Fruit fly (Drosophila melanogaster) whole organism, embryonic: ENCODE results near the gene CG14440.
A peak's percentile ranks its signal among the peaks of the same experiment; 100 is the strongest.

Experiments used
- Adf1 ChIP-seq: fragments of 200-800 bp; sonication (Bioruptor generic); IDR thresholded peaks from 2 replicates; pipeline ENCODE4 v1.3.6; 2022; ENCODE audit warnings: missing biosample characterization, missing genetic modification characterization
- CG10267 ChIP-seq: fragments of 200-800 bp; sonication (Bioruptor generic); optimal IDR thresholded peaks from 2 replicates; lab custom pipeline; 2018; ENCODE audit warnings: missing biosample characterization, mild to moderate bottlenecking, missing genetic modification characterization, moderate library complexity
- CG10274 ChIP-seq: fragments of 200-800 bp; sonication (Bioruptor generic); optimal IDR thresholded peaks from 3 replicates; lab custom pipeline; 2017; ENCODE audit warnings: missing biosample characterization, mild to moderate bottlenecking, missing genetic modification characterization
- CG10543 ChIP-seq: fragments of 200-800 bp; sonication (Bioruptor generic); optimal IDR thresholded peaks from 3 replicates; lab custom pipeline; 2017; ENCODE audit warnings: missing biosample characterization, mild to moderate bottlenecking, missing genetic modification characterization, moderate library complexity
- CG10565 ChIP-seq: fragments of 200-800 bp; sonication (Bioruptor generic); optimal IDR thresholded peaks from 3 replicates; lab custom pipeline; 2016; ENCODE audit warnings: missing biosample characterization, mild to moderate bottlenecking, missing genetic modification characterization
- CG10959 ChIP-seq: fragments of 200-800 bp; sonication (Bioruptor generic); IDR thresholded peaks from 2 replicates; pipeline ENCODE4 v1.3.6; 2022; ENCODE audit warnings: missing biosample characterization, missing genetic modification characterization
- CG11398 ChIP-seq: fragments of 200-800 bp; sonication (Bioruptor generic); optimal IDR thresholded peaks from 2 replicates; lab custom pipeline; 2016; ENCODE audit warnings: missing biosample characterization, missing genetic modification characterization
- CG12391 ChIP-seq: fragments of 200-800 bp; sonication (Bioruptor generic); optimal IDR thresholded peaks from 3 replicates; lab custom pipeline; 2018; ENCODE audit warnings: missing biosample characterization, mild to moderate bottlenecking, missing genetic modification characterization, moderate library complexity
- CG14441 ChIP-seq: fragments of 200-800 bp; sonication (Bioruptor generic); IDR thresholded peaks from 2 replicates; pipeline ENCODE4 v1.3.6; 2022; ENCODE audit warnings: missing biosample characterization, missing genetic modification characterization
- CG14667 ChIP-seq: fragments of 200-800 bp; sonication (Bioruptor generic); IDR thresholded peaks from 2 replicates; pipeline ENCODE4 v1.3.6; 2022; ENCODE audit warnings: missing biosample characterization, missing genetic modification characterization
- CG15073 ChIP-seq: fragments of 200-800 bp; sonication (Bioruptor generic); optimal IDR thresholded peaks from 2 replicates; lab custom pipeline; 2016; ENCODE audit warnings: missing biosample characterization, missing genetic modification characterization
- CG15479 ChIP-seq: fragments of 200-800 bp; sonication (Bioruptor generic); optimal IDR thresholded peaks from 3 replicates; lab custom pipeline; 2019; ENCODE audit warnings: missing biosample characterization, mild to moderate bottlenecking, missing genetic modification characterization, moderate library complexity
- CG15601 ChIP-seq: fragments of 200-800 bp; sonication (Bioruptor generic); optimal IDR thresholded peaks from 3 replicates; lab custom pipeline; 2019; ENCODE audit warnings: missing biosample characterization, mild to moderate bottlenecking, missing genetic modification characterization, moderate library complexity
- CG15696 ChIP-seq: fragments of 200-800 bp; sonication (Bioruptor generic); optimal IDR thresholded peaks from 2 replicates; lab custom pipeline; 2019; ENCODE audit warnings: missing biosample characterization, mild to moderate bottlenecking, missing genetic modification characterization, moderate library complexity
- CG1603 ChIP-seq: fragments of 200-800 bp; sonication (Bioruptor generic); optimal IDR thresholded peaks from 2 replicates; lab custom pipeline; 2019; ENCODE audit warnings: missing biosample characterization, mild to moderate bottlenecking, missing genetic modification characterization, moderate library complexity
- CG17186 ChIP-seq: fragments of 200-800 bp; sonication (Bioruptor generic); optimal IDR thresholded peaks from 3 replicates; lab custom pipeline; 2017; ENCODE audit warnings: missing biosample characterization, missing genetic modification reagents, missing genetic modification characterization
- CG17359 ChIP-seq: fragments of 200-800 bp; sonication (Bioruptor generic); optimal IDR thresholded peaks from 3 replicates; lab custom pipeline; 2018; ENCODE audit warnings: missing biosample characterization, mild to moderate bottlenecking, missing genetic modification characterization, moderate library complexity
- CG6254 ChIP-seq: fragments of 200-800 bp; sonication (Bioruptor generic); optimal IDR thresholded peaks from 3 replicates; lab custom pipeline; 2017; ENCODE audit warnings: mild to moderate bottlenecking, missing biosample characterization, missing genetic modification reagents, missing genetic modification characterization
- CG7357 ChIP-seq: fragments of 200-800 bp; sonication (Bioruptor generic); IDR thresholded peaks from 3 replicates; pipeline ENCODE4 v1.3.6; 2022; ENCODE audit warnings: missing biosample characterization, missing genetic modification characterization
- CG8924 ChIP-seq: fragments of 200-800 bp; optimal IDR thresholded peaks from 3 replicates; lab custom pipeline; 2019; ENCODE audit warnings: missing biosample characterization, mild to moderate bottlenecking, missing genetic modification characterization, moderate library complexity
- CG8944 ChIP-seq: fragments of 200-800 bp; sonication (Bioruptor generic); optimal IDR thresholded peaks from 3 replicates; lab custom pipeline; 2016; ENCODE audit warnings: missing biosample characterization, missing genetic modification characterization
- Camta ChIP-seq: fragments of 200-800 bp; sonication (Bioruptor generic); optimal IDR thresholded peaks from 2 replicates; lab custom pipeline; 2016; ENCODE audit warnings: missing biosample characterization, missing genetic modification characterization
- CoRest ChIP-seq: fragments of 200-800 bp; sonication (Bioruptor generic); optimal IDR thresholded peaks from 3 replicates; lab custom pipeline; 2018; ENCODE audit warnings: missing biosample characterization, mild to moderate bottlenecking, missing genetic modification characterization, moderate library complexity
- Hmr ChIP-seq: fragments of 200-800 bp; sonication (Bioruptor generic); optimal IDR thresholded peaks from 3 replicates; lab custom pipeline; 2017; ENCODE audit warnings: mild to moderate bottlenecking, missing biosample characterization, missing genetic modification reagents, missing genetic modification characterization
- Hr39 ChIP-seq: fragments of >200 bp; optimal IDR thresholded peaks from 2 replicates; lab custom pipeline; 2017
- Ptx1 ChIP-seq: fragments of 200-800 bp; sonication (Bioruptor generic); IDR thresholded peaks from 2 replicates; pipeline ENCODE4 v1.3.6; 2022; ENCODE audit warnings: missing biosample characterization, missing genetic modification characterization
- Ravus ChIP-seq: fragments of 200-800 bp; sonication (Bioruptor generic); IDR thresholded peaks from 2 replicates; pipeline ENCODE4 v1.3.6; 2022; ENCODE audit warnings: missing biosample characterization, missing genetic modification characterization
- Spps ChIP-seq: fragments of 200-800 bp; sonication (Bioruptor generic); optimal IDR thresholded peaks from 2 replicates; lab custom pipeline; 2018; ENCODE audit warnings: missing biosample characterization, mild to moderate bottlenecking, missing genetic modification characterization
- Trl ChIP-seq, 3 experiments: fragments of >200 bp in 2 of 3; fragments of 200-800 bp in 1 of 3; sonication (Bioruptor generic) in 1 of 3; optimal IDR thresholded peaks; 2 replicates in 1 of 3; 3 replicates in 2 of 3; lab custom pipeline; 2016 to 2017; ENCODE audit warnings: missing biosample characterization in 1 of 3, missing genetic modification characterization in 1 of 3
- amos ChIP-seq: fragments of 200-800 bp; sonication (Bioruptor generic); IDR thresholded peaks from 2 replicates; pipeline ENCODE4 v1.3.6; 2022; ENCODE audit warnings: missing biosample characterization, missing genetic modification characterization; ENCODE audit not compliant: partially characterized antibody
- ato ChIP-seq: fragments of 200-800 bp; sonication (Bioruptor generic); IDR thresholded peaks from 2 replicates; pipeline ENCODE4 v1.3.6; 2022; ENCODE audit warnings: missing biosample characterization, missing genetic modification characterization; ENCODE audit not compliant: partially characterized antibody
- chinmo ChIP-seq: fragments of 200-800 bp; sonication (Bioruptor generic); IDR thresholded peaks from 4 replicates; pipeline ENCODE4 v1.3.6; 2022; ENCODE audit warnings: missing biosample characterization, missing genetic modification characterization; ENCODE audit not compliant: partially characterized antibody
- crp ChIP-seq, 2 experiments: fragments of 200-800 bp; sonication (Bioruptor generic); optimal IDR thresholded peaks; 2 replicates in 1 of 2; 3 replicates in 1 of 2; lab custom pipeline; 2017; ENCODE audit warnings: missing biosample characterization in 2 of 2, missing genetic modification characterization in 2 of 2, mild to moderate bottlenecking in 1 of 2, moderate library complexity in 1 of 2
- dati ChIP-seq: fragments of 200-800 bp; sonication (Bioruptor generic); IDR thresholded peaks from 2 replicates; pipeline ENCODE4 v1.3.6; 2022; ENCODE audit warnings: missing biosample characterization, missing genetic modification characterization
- dimm ChIP-seq: fragments of 200-800 bp; sonication (Bioruptor generic); IDR thresholded peaks from 2 replicates; pipeline ENCODE4 v1.3.6; 2022; ENCODE audit warnings: missing biosample characterization, missing genetic modification characterization
- fd102C ChIP-seq: fragments of 200-800 bp; sonication (Bioruptor generic); optimal IDR thresholded peaks from 2 replicates; lab custom pipeline; 2018; ENCODE audit warnings: missing biosample characterization, mild to moderate bottlenecking, missing genetic modification characterization, moderate library complexity
- gfzf ChIP-seq: fragments of 200-800 bp; sonication (Bioruptor generic); optimal IDR thresholded peaks from 2 replicates; lab custom pipeline; 2016; ENCODE audit warnings: missing biosample characterization, mild to moderate bottlenecking, missing genetic modification characterization, moderate library complexity
- grau ChIP-seq: fragments of 200-800 bp; optimal IDR thresholded peaks from 3 replicates; lab custom pipeline; 2019; ENCODE audit warnings: missing biosample characterization, mild to moderate bottlenecking, missing genetic modification characterization, moderate library complexity
- jing ChIP-seq: fragments of 200-800 bp; sonication (Bioruptor generic); optimal IDR thresholded peaks from 2 replicates; lab custom pipeline; 2018; ENCODE audit warnings: missing biosample characterization, mild to moderate bottlenecking, missing genetic modification characterization
- pan ChIP-seq, 4 experiments: fragments of >200 bp in 3 of 4; fragments of 200-800 bp in 1 of 4; sonication (Bioruptor generic) in 1 of 4; optimal IDR thresholded peaks in 3 of 4; IDR thresholded peaks in 1 of 4; 2 replicates each; pipeline versions ENCODE4 v1.3.6 to Lab custom; 2017 to 2022; ENCODE audit warnings: missing biosample characterization in 2 of 4, missing genetic modification characterization in 2 of 4, mixed read lengths in 1 of 4
- ranshi ChIP-seq: fragments of 200-800 bp; sonication (Bioruptor generic); IDR thresholded peaks from 2 replicates; pipeline ENCODE4 v1.3.6; 2022; ENCODE audit warnings: missing biosample characterization, missing genetic modification characterization
- repo ChIP-seq: fragments of 200-800 bp; sonication (Bioruptor generic); optimal IDR thresholded peaks from 2 replicates; lab custom pipeline; 2016; ENCODE audit warnings: missing biosample characterization, missing genetic modification characterization
- rib ChIP-seq: fragments of 200-800 bp; sonication (Bioruptor generic); IDR thresholded peaks from 2 replicates; pipeline ENCODE4 v1.3.6; 2022; ENCODE audit warnings: missing biosample characterization, missing genetic modification characterization
- salm ChIP-seq: fragments of 200-800 bp; sonication (Bioruptor generic); optimal IDR thresholded peaks from 2 replicates; lab custom pipeline; 2018; ENCODE audit warnings: missing biosample characterization, mild to moderate bottlenecking, missing genetic modification characterization
- sim ChIP-seq: fragments of 200-800 bp; sonication (Bioruptor generic); IDR thresholded peaks from 2 replicates; pipeline ENCODE4 v1.3.6; 2022; ENCODE audit warnings: missing biosample characterization, missing genetic modification characterization
- sisA ChIP-seq: fragments of 200-800 bp; sonication (Bioruptor generic); IDR thresholded peaks from 2 replicates; pipeline ENCODE4 v1.3.6; 2022; ENCODE audit warnings: missing biosample characterization, missing genetic modification characterization
- slbo ChIP-seq: fragments of 200-800 bp; sonication (Bioruptor generic); IDR thresholded peaks from 2 replicates; pipeline ENCODE4 v1.3.6; 2022; ENCODE audit warnings: missing biosample characterization, missing genetic modification characterization
- sug ChIP-seq: fragments of 200-800 bp; optimal IDR thresholded peaks from 2 replicates; lab custom pipeline; 2019; ENCODE audit warnings: missing biosample characterization, mild to moderate bottlenecking, missing genetic modification characterization, moderate library complexity
- trh ChIP-seq: fragments of 200-800 bp; sonication (Bioruptor generic); optimal IDR thresholded peaks from 2 replicates; lab custom pipeline; 2016; ENCODE audit warnings: missing biosample characterization, missing genetic modification characterization

Gene CG14440

DNA sequence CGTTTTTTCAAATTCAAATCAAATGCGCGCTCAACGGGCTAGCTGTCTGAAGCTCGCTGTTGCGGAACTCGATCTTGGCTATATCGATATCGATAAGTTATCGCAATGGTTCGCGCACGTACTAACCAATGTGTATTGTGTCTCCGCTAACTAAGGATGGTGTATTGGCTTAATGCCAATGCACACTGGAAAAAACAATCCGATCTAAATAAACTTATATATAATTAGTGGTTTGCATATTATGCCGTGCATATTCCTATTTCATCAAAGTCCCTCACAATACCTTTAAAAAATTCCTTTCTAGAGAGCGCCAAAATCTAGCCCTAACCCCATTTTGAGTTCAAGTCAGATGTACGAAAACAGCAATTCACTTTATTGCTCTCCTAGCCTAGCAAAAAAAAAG, 42.8 kb upstream of the CG14440 start (continued):
- peak; percentile 55 for TF ChIP-seq ranshi
- no peak for TF ChIP-seq CG8944 (GFP tag; lab: Kevin White, UChicago)
- no peak for TF ChIP-seq crp (GFP tag; optimal IDR thresholded peaks at IDR 0.05; lab: Kevin White, UChicago)
- no peak for TF ChIP-seq Trl (optimal IDR thresholded peaks at IDR 0.05; lab: Kevin White, UChicago)
- TF ChIP-seq Trl (GFP tag; optimal IDR thresholded peaks at IDR 0.05; lab: Kevin White, UChicago) = peak; percentile 50
- peak; percentile 50 for TF ChIP-seq Ptx1 (GFP tag; lab: Robert Waterston, UW)
- TF ChIP-seq CG7357 = 0 out of 3 replicates have a peak, but pooled peaks have one; percentile 15
- TF ChIP-seq Spps = no peak
- peak; percentile 68 for TF ChIP-seq CG10267
- TF ChIP-seq Ravus = no peak; the same call in 1 of the 2 replicates
- TF ChIP-seq CG14667 (GFP tag; lab: Robert Waterston, UW) = no peak
- peak; percentile 71 for TF ChIP-seq ato (GFP tag; lab: Robert Waterston, UW)
- TF ChIP-seq amos (GFP tag; lab: Robert Waterston, UW) = peak; percentile 86
- peak; percentile 35; the same call in 1 of the 2 replicates for TF ChIP-seq sisA (GFP tag; lab: Robert Waterston, UW)
- TF ChIP-seq CG15601 (tag; lab: Kevin White, UChicago) = peak; percentile 48
- TF ChIP-seq CG10543 (GFP tag; lab: Kevin White, UChicago) = no peak
- peak; percentile 39 for TF ChIP-seq Camta (GFP tag; lab: Kevin White, UChicago)
- TF ChIP-seq sim (GFP tag; lab: Robert Waterston, UW) = no peak
- no peak for TF ChIP-seq jing
- peak; percentile 68; the same call in 1 of the 2 replicates for TF ChIP-seq rib (GFP tag; lab: Robert Waterston, UW)
- TF ChIP-seq CoRest (tag; lab: Kevin White, UChicago) = peak; percentile 61
- TF ChIP-seq CG10565 (GFP tag; lab: Kevin White, UChicago) = no peak
- no peak for TF ChIP-seq trh (GFP tag; lab: Kevin White, UChicago)
- no peak for TF ChIP-seq CG6254 (GFP tag; lab: Kevin White, UChicago)
- no peak for TF ChIP-seq fd102C (GFP tag; lab: Kevin White, UChicago)
- peak; percentile 46 for TF ChIP-seq repo (GFP tag; lab: Kevin White, UChicago)
- no peak for TF ChIP-seq Hr39
- peak; percentile 74 for TF ChIP-seq slbo (GFP tag; lab: Robert Waterston, UW)
- no peak for TF ChIP-seq CG15479
- peak; percentile 29 for TF ChIP-seq CG17359
- TF ChIP-seq CG15696 (tag; lab: Kevin White, UChicago) = no peak
- no peak for TF ChIP-seq CG15073 (GFP tag; lab: Kevin White, UChicago)

DNA sequence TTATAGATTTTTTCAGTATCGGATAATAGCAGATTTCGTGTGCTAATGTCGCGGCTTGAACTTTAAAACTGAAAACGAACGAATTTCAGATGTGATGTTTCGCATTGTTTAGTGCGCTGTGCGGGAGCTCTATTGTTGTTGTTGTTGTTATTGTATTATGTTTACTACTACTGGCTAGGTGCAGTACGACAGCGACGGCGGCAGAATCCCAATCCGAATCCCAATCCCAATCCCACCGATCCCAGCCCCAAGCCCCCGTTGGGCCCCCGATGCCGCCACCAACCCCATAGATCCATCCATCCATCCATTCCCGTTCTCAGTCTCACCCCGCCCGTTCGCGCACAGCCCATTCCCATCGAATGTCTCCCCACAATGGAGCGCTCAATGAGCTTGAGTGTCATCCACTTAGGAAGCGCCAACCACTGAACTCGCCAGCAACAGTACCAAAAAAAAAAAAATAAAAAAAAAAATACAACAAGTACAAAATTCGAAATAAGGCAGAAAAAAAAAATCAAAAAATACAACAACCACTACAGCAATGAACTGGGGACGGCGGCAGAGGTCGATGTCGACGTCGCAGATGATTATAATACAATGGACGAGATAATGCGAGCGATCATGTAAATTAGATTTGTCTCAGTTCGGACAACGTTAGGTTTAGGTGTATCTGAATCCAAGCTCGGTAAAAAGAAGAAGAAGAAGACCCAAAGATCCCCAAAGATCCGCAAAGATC, 41.7 kb upstream of the CG14440 start, which contains the start of gene CG3168:
TSS of gene CG3168 (minus strand) at position 51 of the 733 bp plus-strand sequence.
- TF ChIP-seq CG11398 (GFP tag; lab: Kevin White, UChicago) (no peak), Adf1 (peak; percentile 64; the same call in 1 of the 2 replicates), Hmr (GFP tag; lab: Kevin White, UChicago) (no peak), grau (tag; lab: Kevin White, UChicago) (no peak), CG17186 (GFP tag; lab: Kevin White, UChicago) (no peak), CG1603 (tag; lab: Kevin White, UChicago) (no peak), CG10274 (GFP tag; lab: Kevin White, UChicago) (no peak), pan (optimal IDR thresholded peaks at IDR 0.05; lab: Kevin White, UChicago) (no peak), pan (GFP tag; optimal IDR thresholded peaks at IDR 0.05 in 1 of 2, IDR thresholded peaks at IDR 0.05 in 1 of 2) (no peak), gfzf (GFP tag; lab: Kevin White, UChicago) (no peak), CG8924 (no peak), sug (peak; percentile 7), CG10959 (GFP tag; lab: Robert Waterston, UW) (no peak), dimm (GFP tag; lab: Robert Waterston, UW) (no peak), chinmo (0 out of 4 replicates have a peak, but pooled peaks have one; percentile 5), dati (no peak), salm (no peak), CG12391 (tag; lab: Kevin White, UChicago) (no peak), CG14441 (GFP tag; lab: Robert Waterston, UW) (peak; percentile 23; the same call in 1 of the 2 replicates)
